Worm (Caenorhabditis elegans) whole organism, L2 larva: ENCODE measurements around the gene T28F3.9.

ENCODE experiments used
- C34F6.9 ChIP-seq: fragments of 150-350 bp; optimal IDR thresholded peaks from 2 replicates; lab custom pipeline; 2014; ENCODE audit warnings: missing biosample characterization, missing genetic modification characterization
- F13H6.1 ChIP-seq: sonication (generic microtip); optimal IDR thresholded peaks from 2 replicates; lab custom pipeline; 2016; ENCODE audit warnings: missing genetic modification characterization, missing compliant biosample characterization
- R02D3.7 ChIP-seq: fragments of 150-350 bp; optimal IDR thresholded peaks from 2 replicates; lab custom pipeline; 2014; ENCODE audit warnings: missing biosample characterization, missing genetic modification characterization
- ZK546.5 ChIP-seq: sonication (generic microtip); optimal IDR thresholded peaks from 2 replicates; lab custom pipeline; 2017; ENCODE audit warnings: missing biosample characterization, missing genetic modification characterization
- alr-1 ChIP-seq: fragments of 150-350 bp; optimal IDR thresholded peaks from 2 replicates; lab custom pipeline; 2014; ENCODE audit warnings: missing biosample characterization, missing genetic modification characterization
- aly-2 ChIP-seq: fragments of 150-350 bp; optimal IDR thresholded peaks from 2 replicates; lab custom pipeline; 2014; ENCODE audit warnings: missing biosample characterization, missing genetic modification characterization
- ama-1 ChIP-seq: fragments of 150-350 bp; optimal IDR thresholded peaks from 2 replicates; lab custom pipeline; 2018; ENCODE audit warnings: inconsistent platforms
- blmp-1 ChIP-seq: sonication (generic microtip); optimal IDR thresholded peaks from 2 replicates; lab custom pipeline; 2017; ENCODE audit warnings: missing genetic modification characterization, mild to moderate bottlenecking, missing compliant biosample characterization, antibody characterized with exemption, moderate library complexity; ENCODE audit not compliant: insufficient read depth
- ceh-16 ChIP-seq: fragments of 150-350 bp; optimal IDR thresholded peaks from 2 replicates; lab custom pipeline; 2014; ENCODE audit warnings: missing biosample characterization, missing genetic modification characterization
- ceh-82 ChIP-seq: fragments of 150-350 bp; optimal IDR thresholded peaks from 2 replicates; lab custom pipeline; 2014; ENCODE audit warnings: missing biosample characterization, missing genetic modification characterization
- dmd-4 ChIP-seq: sonication (generic microtip); optimal IDR thresholded peaks from 2 replicates; lab custom pipeline; 2017; ENCODE audit warnings: missing biosample characterization, missing genetic modification characterization
- egl-27 ChIP-seq: sonication (generic microtip); optimal IDR thresholded peaks from 3 replicates; lab custom pipeline; 2017; ENCODE audit warnings: missing biosample characterization, missing genetic modification reagents, missing genetic modification characterization
- elt-1 ChIP-seq: fragments of 150-350 bp; optimal IDR thresholded peaks from 2 replicates; lab custom pipeline; 2014; ENCODE audit warnings: missing biosample characterization, missing genetic modification characterization
- elt-3 ChIP-seq: sonication (generic microtip); optimal IDR thresholded peaks from 2 replicates; lab custom pipeline; 2017; ENCODE audit warnings: missing biosample characterization, missing genetic modification characterization
- fos-1 ChIP-seq: fragments of 150-350 bp; optimal IDR thresholded peaks from 2 replicates; lab custom pipeline; 2014; ENCODE audit warnings: missing biosample characterization, missing genetic modification characterization
- gmeb-1 ChIP-seq: fragments of 150-350 bp; optimal IDR thresholded peaks from 2 replicates; lab custom pipeline; 2014; ENCODE audit warnings: missing biosample characterization, missing genetic modification characterization
- lin-11 ChIP-seq: fragments of 150-350 bp; sonication (generic microtip); optimal IDR thresholded peaks from 2 replicates; lab custom pipeline; 2014; ENCODE audit warnings: missing biosample characterization, missing genetic modification characterization, inconsistent platforms, mixed read lengths
- lin-13 ChIP-seq: fragments of 150-350 bp; optimal IDR thresholded peaks from 2 replicates; lab custom pipeline; 2014; ENCODE audit warnings: missing biosample characterization, missing genetic modification reagents, missing genetic modification characterization
- lin-39 ChIP-seq: fragments of 150-350 bp; optimal IDR thresholded peaks from 2 replicates; lab custom pipeline; 2014; ENCODE audit warnings: missing biosample characterization, missing genetic modification reagents, missing genetic modification characterization
- lsy-2 ChIP-seq, 2 experiments: fragments of 150-350 bp in 1 of 2; sonication (generic microtip) in 1 of 2; optimal IDR thresholded peaks; 2 replicates each; lab custom pipeline; 2014 to 2017; ENCODE audit warnings: missing biosample characterization in 2 of 2, missing genetic modification characterization in 2 of 2
- mab-5 ChIP-seq: fragments of 150-350 bp; optimal IDR thresholded peaks from 2 replicates; lab custom pipeline; 2014; ENCODE audit warnings: missing biosample characterization, missing genetic modification characterization
- mbf-1 ChIP-seq: sonication (generic microtip); optimal IDR thresholded peaks from 2 replicates; lab custom pipeline; 2017; ENCODE audit warnings: missing biosample characterization, missing genetic modification characterization
- mdl-1 ChIP-seq, 2 experiments: fragments of 150-350 bp in 1 of 2; sonication (generic microtip) in 1 of 2; optimal IDR thresholded peaks; 2 replicates each; lab custom pipeline; 2017; ENCODE audit warnings: missing biosample characterization in 2 of 2, missing genetic modification characterization in 2 of 2
- nhr-10 ChIP-seq: sonication (generic microtip); optimal IDR thresholded peaks from 2 replicates; lab custom pipeline; 2017; ENCODE audit warnings: missing biosample characterization, missing genetic modification characterization
- nhr-11 ChIP-seq: fragments of 150-350 bp; optimal IDR thresholded peaks from 2 replicates; lab custom pipeline; 2014; ENCODE audit warnings: missing biosample characterization, missing genetic modification characterization
- nhr-12 ChIP-seq: fragments of 150-350 bp; optimal IDR thresholded peaks from 2 replicates; lab custom pipeline; 2014; ENCODE audit warnings: missing biosample characterization, missing genetic modification characterization
- nhr-129 ChIP-seq: fragments of 150-350 bp; optimal IDR thresholded peaks from 2 replicates; lab custom pipeline; 2014; ENCODE audit warnings: missing biosample characterization, missing genetic modification characterization
- nhr-21 ChIP-seq: fragments of 150-350 bp; optimal IDR thresholded peaks from 2 replicates; lab custom pipeline; 2014; ENCODE audit warnings: missing biosample characterization, missing genetic modification characterization
- nhr-23 ChIP-seq: fragments of 150-350 bp; optimal IDR thresholded peaks from 2 replicates; lab custom pipeline; 2014; ENCODE audit warnings: missing biosample characterization, missing genetic modification reagents, missing genetic modification characterization
- nhr-237 ChIP-seq: fragments of 150-350 bp; optimal IDR thresholded peaks from 2 replicates; lab custom pipeline; 2014; ENCODE audit warnings: missing biosample characterization, missing genetic modification characterization
- nhr-25 ChIP-seq: fragments of 150-350 bp; sonication (generic microtip); optimal IDR thresholded peaks from 3 replicates; lab custom pipeline; 2014; ENCODE audit warnings: missing biosample characterization, missing genetic modification characterization
- nhr-6 ChIP-seq: fragments of 150-350 bp; optimal IDR thresholded peaks from 2 replicates; lab custom pipeline; 2014; ENCODE audit warnings: missing biosample characterization, missing genetic modification characterization
- nhr-77 ChIP-seq: fragments of 150-350 bp; optimal IDR thresholded peaks from 2 replicates; lab custom pipeline; 2014; ENCODE audit warnings: missing biosample characterization, missing genetic modification characterization
- peb-1 ChIP-seq: fragments of 150-350 bp; optimal IDR thresholded peaks from 2 replicates; lab custom pipeline; 2014; ENCODE audit warnings: missing biosample characterization, missing genetic modification characterization
- sem-4 ChIP-seq: fragments of 150-350 bp; optimal IDR thresholded peaks from 2 replicates; lab custom pipeline; 2014; ENCODE audit warnings: missing biosample characterization, missing genetic modification reagents, missing genetic modification characterization
- skn-1 ChIP-seq: sonication (generic microtip); optimal IDR thresholded peaks from 2 replicates; lab custom pipeline; 2017; ENCODE audit warnings: missing biosample characterization, missing genetic modification characterization
- sma-3 ChIP-seq: sonication (generic microtip); optimal IDR thresholded peaks from 2 replicates; lab custom pipeline; 2016; ENCODE audit warnings: missing genetic modification reagents, missing genetic modification characterization, missing compliant biosample characterization
- sma-9 ChIP-seq, 2 experiments: fragments of 150-350 bp in 1 of 2; sonication (generic microtip) in 1 of 2; optimal IDR thresholded peaks; 2 replicates each; lab custom pipeline; 2014 to 2016; ENCODE audit warnings: missing genetic modification characterization in 2 of 2, mild to moderate bottlenecking in 1 of 2, missing biosample characterization in 1 of 2, missing compliant biosample characterization in 1 of 2, missing genetic modification reagents in 1 of 2, moderate library complexity in 1 of 2
- snpc-4 ChIP-seq: fragments of 150-350 bp; optimal IDR thresholded peaks from 2 replicates; lab custom pipeline; 2014; ENCODE audit warnings: missing biosample characterization, missing genetic modification characterization
- unc-39 ChIP-seq: fragments of 150-350 bp; optimal IDR thresholded peaks from 2 replicates; lab custom pipeline; 2014; ENCODE audit warnings: missing biosample characterization, missing genetic modification characterization
- unc-55 ChIP-seq: fragments of 150-350 bp; sonication (generic microtip); optimal IDR thresholded peaks from 3 replicates; lab custom pipeline; 2014; ENCODE audit warnings: missing biosample characterization, missing genetic modification reagents, missing genetic modification characterization
- unc-62 ChIP-seq: fragments of 150-350 bp; optimal IDR thresholded peaks from 2 replicates; lab custom pipeline; 2014; ENCODE audit warnings: missing biosample characterization, missing genetic modification reagents, missing genetic modification characterization
- zag-1 ChIP-seq: fragments of 150-350 bp; optimal IDR thresholded peaks from 2 replicates; lab custom pipeline; 2014; ENCODE audit warnings: missing biosample characterization, missing genetic modification characterization
- ztf-1 ChIP-seq: fragments of 200-800 bp; sonication (Bioruptor generic); conservative IDR thresholded peaks from 2 replicates; pipeline ENCODE4 v1.3.6; 2022; ENCODE audit warnings: missing genetic modification characterization, missing compliant biosample characterization
- ztf-11 ChIP-seq: sonication (generic microtip); optimal IDR thresholded peaks from 2 replicates; lab custom pipeline; 2017; ENCODE audit warnings: missing biosample characterization, missing genetic modification characterization
- ztf-4 ChIP-seq: fragments of 150-350 bp; optimal IDR thresholded peaks from 2 replicates; lab custom pipeline; 2014; ENCODE audit warnings: missing biosample characterization, missing genetic modification characterization

Gene T28F3.9

ce11 chrIV:17276705-17277458 lies 31.4 kb upstream of the T28F3.9 start, which contains the start of gene clec-196:
Gene clec-196 (plus strand): TSS chrIV:17276956.
- TF ChIP-seq ZK546.5 (tag; lab: Kevin White, UChicago) (no peak), lsy-2 (tag; optimal IDR thresholded peaks at IDR 0.05; lab: Kevin White, UChicago) (peak in 1 of 2 experiments; percentile 42), elt-1 (tag; lab: Kevin White, UChicago) (no peak), nhr-10 (tag; lab: Kevin White, UChicago) (no peak), elt-3 (tag; lab: Kevin White, UChicago) (no peak), C34F6.9 (peak; percentile 22)
- TF ChIP-seq, all 48 proteins: peak for 2

ce11 chrIV:17277459-17278173 lies 30.7 kb upstream of the T28F3.9 start:
- TF ChIP-seq nhr-129 (peak; percentile 32), alr-1 (tag; lab: Kevin White, UChicago) (no peak), unc-55 (peak; percentile 11)

- TF ChIP-seq egl-27 (tag; lab: Kevin White, UChicago) (peak; percentile 95), fos-1 (tag; lab: Kevin White, UChicago) (peak; percentile 92), nhr-23 (tag; lab: Kevin White, UChicago) (no peak), sma-9 (GFP tag; optimal IDR thresholded peaks at IDR 0.05; lab: Kevin White, UChicago) (peak; percentile 87), sma-9 (tag; optimal IDR thresholded peaks at IDR 0.05; lab: Kevin White, UChicago) (no peak), zag-1 (tag; lab: Kevin White, UChicago) (peak; percentile 96), R02D3.7 (tag; lab: Kevin White, UChicago) (peak; percentile 62), alr-1 (tag; lab: Kevin White, UChicago) (no peak), lin-13 (peak; percentile 95), skn-1 (peak; percentile 43), nhr-21 (tag; lab: Kevin White, UChicago) (peak; percentile 96), lin-11 (tag; lab: Kevin White, UChicago) (peak; percentile 89), lin-39 (tag; lab: Kevin White, UChicago) (peak; percentile 43), ceh-82 (peak; percentile 82), unc-39 (no peak), mbf-1 (no peak), ceh-16 (tag; lab: Kevin White, UChicago) (peak; percentile 26), ztf-4 (tag; lab: Kevin White, UChicago) (peak; percentile 95), nhr-129 (peak; percentile 96), sma-3 (GFP tag; lab: Kevin White, UChicago) (peak; percentile 99), ztf-1 (GFP tag; lab: Robert Waterston, UW) (peak; percentile 89; the same call in 1 of the 2 replicates), elt-1 (tag; lab: Kevin White, UChicago) (no peak), unc-62 (GFP tag; lab: Kevin White, UChicago) (peak; percentile 38), gmeb-1 (tag; lab: Kevin White, UChicago) (peak; percentile 86), F13H6.1 (peak; percentile 97), lsy-2 (tag; optimal IDR thresholded peaks at IDR 0.05; lab: Kevin White, UChicago) (peak; percentile 92 to 95), nhr-12 (no peak), sem-4 (tag; lab: Kevin White, UChicago) (peak; percentile 97), ZK546.5 (tag; lab: Kevin White, UChicago) (peak; percentile 75), mdl-1 (tag; optimal IDR thresholded peaks at IDR 0.05; lab: Kevin White, UChicago) (peak in 1 of 2 experiments; percentile 76), ama-1 (lab: Kevin White, UChicago) (peak; percentile 92), dmd-4 (tag; lab: Kevin White, UChicago) (no peak), nhr-237 (peak; percentile 78), ztf-11 (tag; lab: Kevin White, UChicago) (peak; percentile 35), nhr-10 (tag; lab: Kevin White, UChicago) (peak; percentile 83), aly-2 (tag; lab: Kevin White, UChicago) (no peak), peb-1 (tag; lab: Kevin White, UChicago) (no peak), unc-55 (peak; percentile 98), nhr-6 (peak; percentile 93), C34F6.9 (peak; percentile 97), snpc-4 (tag; lab: Kevin White, UChicago) (peak; percentile 65), nhr-25 (tag; lab: Kevin White, UChicago) (peak; percentile 97), nhr-77 (peak; percentile 71), elt-3 (tag; lab: Kevin White, UChicago) (no peak), nhr-11 (tag; lab: Kevin White, UChicago) (peak; percentile 72), blmp-1 (tag; lab: Kevin White, UChicago) (peak; percentile 82), mab-5 (peak; percentile 90)
Observed at ce11 chrIV:17278363-17278762, 29.9 kb upstream of the T28F3.9 start.
